Fruit fly (Drosophila melanogaster) whole organism, embryonic: Measurements from ENCODE around the gene red.

ENCODE experiments used
- Abd-B ChIP-seq: fragments of 200-800 bp; sonication (Bioruptor generic); optimal IDR thresholded peaks from 2 replicates; lab custom pipeline; 2018; ENCODE audit warnings: missing biosample characterization, mild to moderate bottlenecking, missing genetic modification characterization, moderate library complexity
- BtbVII ChIP-seq: fragments of 200-800 bp; sonication (Bioruptor generic); optimal IDR thresholded peaks from 3 replicates; lab custom pipeline; 2017; ENCODE audit warnings: missing biosample characterization, mild to moderate bottlenecking, missing genetic modification characterization
- CG4328 ChIP-seq: fragments of 200-800 bp; sonication (Bioruptor generic); optimal IDR thresholded peaks from 3 replicates; lab custom pipeline; 2017; ENCODE audit warnings: missing biosample characterization, missing genetic modification reagents, missing genetic modification characterization
- CG6272 ChIP-seq: fragments of 200-800 bp; sonication (Bioruptor generic); IDR thresholded peaks from 2 replicates; pipeline ENCODE4 v1.3.6; 2022; ENCODE audit warnings: missing biosample characterization, missing genetic modification characterization
- CG6765 ChIP-seq: fragments of 200-800 bp; sonication (Bioruptor generic); optimal IDR thresholded peaks from 3 replicates; lab custom pipeline; 2017; ENCODE audit warnings: missing biosample characterization, mild to moderate bottlenecking, missing genetic modification characterization
- MTF-1 ChIP-seq: fragments of 200-800 bp; sonication (Bioruptor generic); optimal IDR thresholded peaks from 2 replicates; lab custom pipeline; 2018; ENCODE audit warnings: missing biosample characterization, mild to moderate bottlenecking, missing genetic modification characterization, borderline replicate concordance
- Rx ChIP-seq: fragments of 200-800 bp; sonication (Bioruptor generic); IDR thresholded peaks from 2 replicates; pipeline ENCODE4 v1.3.6; 2022; ENCODE audit warnings: missing biosample characterization, missing genetic modification characterization
- fd96Cb ChIP-seq: fragments of 200-800 bp; sonication (Bioruptor generic); optimal IDR thresholded peaks from 2 replicates; lab custom pipeline; 2018; ENCODE audit warnings: missing biosample characterization, mild to moderate bottlenecking, missing genetic modification characterization, moderate library complexity

dm6 chr3R:14284422-14284760 is 4.5 kb upstream of the red start:
- TF ChIP-seq fd96Cb (tag; lab: Kevin White, UChicago) (no peak), CG6765 (GFP tag; lab: Kevin White, UChicago) (no peak), MTF-1 (GFP tag; lab: Kevin White, UChicago) (peak; percentile 60), Abd-B (GFP tag; lab: Kevin White, UChicago) (no peak), CG4328 (GFP tag; lab: Kevin White, UChicago) (no peak), BtbVII (GFP tag; lab: Kevin White, UChicago) (no peak), CG6272 (GFP tag; lab: Robert Waterston, UW) (no peak), Rx (GFP tag; lab: Robert Waterston, UW) (no peak)
